Fruit fly (Drosophila melanogaster) whole organism, embryonic: Measurements from ENCODE around the gene CG43901.
A peak's percentile ranks its signal among the peaks of the same experiment; 100 is the strongest.

Source experiments
- Aef1 ChIP-seq: fragments of 200-800 bp; sonication (Bioruptor generic); IDR thresholded peaks from 3 replicates; pipeline ENCODE4 v1.3.6; 2022; ENCODE audit warnings: missing biosample characterization, missing genetic modification characterization
- Atf6 ChIP-seq: fragments of 200-800 bp; sonication (Bioruptor generic); IDR thresholded peaks from 2 replicates; pipeline ENCODE4 v1.3.6; 2022; ENCODE audit warnings: missing biosample characterization, missing genetic modification characterization
- B-H2 ChIP-seq: fragments of 200-800 bp; sonication (Bioruptor generic); optimal IDR thresholded peaks from 2 replicates; lab custom pipeline; 2018; ENCODE audit warnings: missing biosample characterization, mild to moderate bottlenecking, missing genetic modification characterization
- Bgb ChIP-seq: fragments of 200-800 bp; sonication (Bioruptor generic); IDR thresholded peaks from 2 replicates; pipeline ENCODE4 v1.3.6; 2022; ENCODE audit warnings: missing biosample characterization, missing genetic modification characterization; ENCODE audit not compliant: partially characterized antibody
- C15 ChIP-seq: fragments of 200-800 bp; sonication (Bioruptor generic); IDR thresholded peaks from 3 replicates; pipeline ENCODE4 v1.3.6; 2022; ENCODE audit warnings: missing biosample characterization, missing genetic modification characterization
- CG10321 ChIP-seq: fragments of 200-800 bp; sonication (Bioruptor generic); IDR thresholded peaks from 2 replicates; pipeline ENCODE4 v1.3.6; 2022; ENCODE audit warnings: missing biosample characterization, missing genetic modification characterization
- CG11560 ChIP-seq: fragments of 200-800 bp; sonication (Bioruptor generic); IDR thresholded peaks from 3 replicates; pipeline ENCODE4 v1.3.6; 2022; ENCODE audit warnings: missing biosample characterization, missing genetic modification characterization
- CG12769 ChIP-seq: fragments of 200-800 bp; sonication (Bioruptor generic); optimal IDR thresholded peaks from 2 replicates; lab custom pipeline; 2019; ENCODE audit warnings: missing biosample characterization, mild to moderate bottlenecking, missing genetic modification characterization, moderate library complexity
- CG13296 ChIP-seq: fragments of 200-800 bp; sonication (Bioruptor generic); optimal IDR thresholded peaks from 3 replicates; lab custom pipeline; 2018; ENCODE audit warnings: missing biosample characterization, mild to moderate bottlenecking, missing genetic modification characterization
- CG14050 ChIP-seq: fragments of 200-800 bp; sonication (Bioruptor generic); IDR thresholded peaks from 3 replicates; pipeline ENCODE4 v1.3.6; 2022; ENCODE audit warnings: missing biosample characterization, missing genetic modification characterization
- CG16863 ChIP-seq: fragments of 200-800 bp; sonication (Bioruptor generic); optimal IDR thresholded peaks from 3 replicates; lab custom pipeline; 2016; ENCODE audit warnings: missing biosample characterization, missing genetic modification characterization
- CG18599 ChIP-seq: fragments of 200-800 bp; sonication (Bioruptor generic); optimal IDR thresholded peaks from 3 replicates; lab custom pipeline; 2017; ENCODE audit warnings: missing biosample characterization, missing genetic modification characterization, mild to moderate bottlenecking, moderate library complexity, missing genetic modification reagents
- CG2678 ChIP-seq: fragments of 200-800 bp; sonication (Bioruptor generic); optimal IDR thresholded peaks from 3 replicates; lab custom pipeline; 2019; ENCODE audit warnings: missing biosample characterization, mild to moderate bottlenecking, missing genetic modification characterization, moderate library complexity
- CG31441 ChIP-seq: fragments of 200-800 bp; sonication (Bioruptor generic); IDR thresholded peaks from 2 replicates; pipeline ENCODE4 v1.3.6; 2022; ENCODE audit warnings: missing biosample characterization, missing genetic modification characterization
- CG3281 ChIP-seq: fragments of 200-800 bp; sonication (Bioruptor generic); optimal IDR thresholded peaks from 3 replicates; lab custom pipeline; 2017; ENCODE audit warnings: missing biosample characterization, mild to moderate bottlenecking, missing genetic modification characterization
- CG33557 ChIP-seq: fragments of 200-800 bp; sonication (Bioruptor generic); optimal IDR thresholded peaks from 2 replicates; lab custom pipeline; 2019; ENCODE audit warnings: missing biosample characterization, mild to moderate bottlenecking, missing genetic modification characterization, moderate library complexity
- CG42726 ChIP-seq: fragments of 200-800 bp; sonication (Bioruptor generic); IDR thresholded peaks from 2 replicates; pipeline ENCODE4 v1.3.6; 2022; ENCODE audit warnings: missing biosample characterization, missing genetic modification characterization; ENCODE audit not compliant: partially characterized antibody
- CG6175 ChIP-seq: fragments of 200-800 bp; sonication (Bioruptor generic); IDR thresholded peaks from 3 replicates; pipeline ENCODE4 v1.3.6; 2022; ENCODE audit warnings: missing biosample characterization, missing genetic modification characterization
- CG6791 ChIP-seq: fragments of 200-800 bp; sonication (Bioruptor generic); IDR thresholded peaks from 3 replicates; pipeline ENCODE4 v1.3.6; 2022; ENCODE audit warnings: missing biosample characterization, missing genetic modification characterization; ENCODE audit not compliant: partially characterized antibody
- CG7963 ChIP-seq: fragments of 200-800 bp; sonication (Bioruptor generic); IDR thresholded peaks from 3 replicates; pipeline ENCODE4 v1.3.6; 2022; ENCODE audit warnings: missing biosample characterization, missing genetic modification characterization; ENCODE audit not compliant: partially characterized antibody
- CG8924 ChIP-seq: fragments of 200-800 bp; optimal IDR thresholded peaks from 3 replicates; lab custom pipeline; 2019; ENCODE audit warnings: missing biosample characterization, mild to moderate bottlenecking, missing genetic modification characterization, moderate library complexity
- CoRest ChIP-seq: fragments of 200-800 bp; sonication (Bioruptor generic); optimal IDR thresholded peaks from 3 replicates; lab custom pipeline; 2018; ENCODE audit warnings: missing biosample characterization, mild to moderate bottlenecking, missing genetic modification characterization, moderate library complexity
- Gug ChIP-seq: fragments of 200-800 bp; sonication (Bioruptor generic); IDR thresholded peaks from 4 replicates; pipeline ENCODE4 v1.3.6; 2022; ENCODE audit warnings: missing biosample characterization, missing genetic modification characterization
- HLH4C ChIP-seq: fragments of 200-800 bp; sonication (Bioruptor generic); IDR thresholded peaks from 3 replicates; pipeline ENCODE4 v1.3.6; 2022; ENCODE audit warnings: missing biosample characterization, missing genetic modification characterization; ENCODE audit not compliant: partially characterized antibody
- Hr3 ChIP-seq: fragments of 200-800 bp; sonication (Bioruptor generic); optimal IDR thresholded peaks from 3 replicates; lab custom pipeline; 2016; ENCODE audit warnings: missing biosample characterization, missing genetic modification characterization
- Med ChIP-seq: fragments of 200-800 bp; sonication (Bioruptor generic); peaks from one replicate; lab custom pipeline; 2016; ENCODE audit warnings: missing biosample characterization, missing genetic modification characterization, mild to moderate bottlenecking, inconsistent platforms, moderate library complexity
- Nf-YB ChIP-seq: fragments of 200-800 bp; sonication (Bioruptor generic); optimal IDR thresholded peaks from 3 replicates; lab custom pipeline; 2019; ENCODE audit warnings: missing biosample characterization, mild to moderate bottlenecking, missing genetic modification characterization, moderate library complexity
- Rfx ChIP-seq: fragments of 200-800 bp; sonication (Bioruptor generic); IDR thresholded peaks from 2 replicates; pipeline ENCODE4 v1.3.6; 2022; ENCODE audit warnings: missing biosample characterization, missing genetic modification characterization
- Sox102F ChIP-seq: fragments of 200-800 bp; sonication (Bioruptor generic); optimal IDR thresholded peaks from 2 replicates; lab custom pipeline; 2018; ENCODE audit warnings: missing biosample characterization, mild to moderate bottlenecking, missing genetic modification characterization, moderate library complexity
- Xrp1 ChIP-seq: fragments of 200-800 bp; sonication (Bioruptor generic); IDR thresholded peaks from 2 replicates; pipeline ENCODE4 v1.3.6; 2022; ENCODE audit warnings: missing biosample characterization, missing genetic modification characterization
- abd-A ChIP-seq: fragments of 200-800 bp; sonication (Bioruptor generic); optimal IDR thresholded peaks from 3 replicates; lab custom pipeline; 2019; ENCODE audit warnings: missing biosample characterization, mild to moderate bottlenecking, missing genetic modification characterization, moderate library complexity
- cad ChIP-seq: fragments of >200 bp; optimal IDR thresholded peaks from 2 replicates; lab custom pipeline; 2017; ENCODE audit warnings: missing biosample characterization, missing genetic modification characterization
- chn ChIP-seq: fragments of 200-800 bp; sonication (Bioruptor generic); optimal IDR thresholded peaks from 2 replicates; lab custom pipeline; 2016; ENCODE audit warnings: missing biosample characterization, missing genetic modification characterization
- corto ChIP-seq: fragments of 200-800 bp; sonication (Bioruptor generic); optimal IDR thresholded peaks from 2 replicates; lab custom pipeline; 2016; ENCODE audit warnings: missing biosample characterization, mild to moderate bottlenecking, missing genetic modification characterization, moderate library complexity
- crp ChIP-seq, 2 experiments: fragments of 200-800 bp; sonication (Bioruptor generic); optimal IDR thresholded peaks; 2 replicates in 1 of 2; 3 replicates in 1 of 2; lab custom pipeline; 2017; ENCODE audit warnings: missing biosample characterization in 2 of 2, missing genetic modification characterization in 2 of 2, mild to moderate bottlenecking in 1 of 2, moderate library complexity in 1 of 2
- dmrt99B ChIP-seq: fragments of 200-800 bp; sonication (Bioruptor generic); optimal IDR thresholded peaks from 2 replicates; lab custom pipeline; 2018; ENCODE audit warnings: missing biosample characterization, mild to moderate bottlenecking, missing genetic modification characterization, moderate library complexity
- grau ChIP-seq: fragments of 200-800 bp; optimal IDR thresholded peaks from 3 replicates; lab custom pipeline; 2019; ENCODE audit warnings: missing biosample characterization, mild to moderate bottlenecking, missing genetic modification characterization, moderate library complexity
- lbe ChIP-seq: fragments of 200-800 bp; sonication (Bioruptor generic); optimal IDR thresholded peaks from 2 replicates; lab custom pipeline; 2016; ENCODE audit warnings: missing biosample characterization, mild to moderate bottlenecking, missing genetic modification characterization
- maf-S ChIP-seq: fragments of 200-800 bp; sonication (Bioruptor generic); optimal IDR thresholded peaks from 2 replicates; lab custom pipeline; 2016; ENCODE audit warnings: missing biosample characterization, missing genetic modification characterization
- mam ChIP-seq: fragments of 200-800 bp; sonication (Bioruptor generic); optimal IDR thresholded peaks from 3 replicates; lab custom pipeline; 2016; ENCODE audit warnings: missing biosample characterization, missing genetic modification characterization
- nom ChIP-seq: fragments of 200-800 bp; sonication (Bioruptor generic); optimal IDR thresholded peaks from 2 replicates; lab custom pipeline; 2017; ENCODE audit warnings: missing biosample characterization, missing genetic modification characterization, mild to moderate bottlenecking, moderate library complexity, missing genetic modification reagents
- oc ChIP-seq: fragments of 200-800 bp; sonication (Bioruptor generic); optimal IDR thresholded peaks from 2 replicates; lab custom pipeline; 2018; ENCODE audit warnings: missing biosample characterization, mild to moderate bottlenecking, missing genetic modification characterization, moderate library complexity
- pzg ChIP-seq: fragments of 200-800 bp; sonication (Bioruptor generic); optimal IDR thresholded peaks from 3 replicates; lab custom pipeline; 2018; ENCODE audit warnings: missing biosample characterization, mild to moderate bottlenecking, missing genetic modification characterization, moderate library complexity
- sens ChIP-seq: fragments of 200-800 bp; sonication (Bioruptor generic); peaks from one replicate; lab custom pipeline; 2016; ENCODE audit warnings: missing biosample characterization, missing genetic modification characterization
- sens-2 ChIP-seq: fragments of 200-800 bp; sonication (Bioruptor generic); IDR thresholded peaks from 2 replicates; pipeline ENCODE4 v1.3.6; 2022; ENCODE audit warnings: missing biosample characterization, missing genetic modification characterization
- sim ChIP-seq: fragments of 200-800 bp; sonication (Bioruptor generic); IDR thresholded peaks from 2 replicates; pipeline ENCODE4 v1.3.6; 2022; ENCODE audit warnings: missing biosample characterization, missing genetic modification characterization
- so ChIP-seq: fragments of 200-800 bp; sonication (Bioruptor generic); IDR thresholded peaks from 3 replicates; pipeline ENCODE4 v1.3.6; 2022; ENCODE audit warnings: missing biosample characterization, missing genetic modification characterization
- sr ChIP-seq: fragments of 200-800 bp; sonication (Bioruptor generic); IDR thresholded peaks from 3 replicates; pipeline ENCODE4 v1.3.6; 2022; ENCODE audit warnings: missing biosample characterization, missing genetic modification characterization
- tio ChIP-seq: fragments of 200-800 bp; sonication (Bioruptor generic); optimal IDR thresholded peaks from 2 replicates; lab custom pipeline; 2017; ENCODE audit warnings: missing biosample characterization, missing genetic modification characterization, inconsistent platforms
- vvl ChIP-seq: fragments of 200-800 bp; sonication (Bioruptor generic); IDR thresholded peaks from 2 replicates; pipeline ENCODE4 v1.3.6; 2022; ENCODE audit warnings: missing biosample characterization, missing genetic modification characterization

Gene CG43901

dm6 chrX:10927110-10927509 lies 21.5 kb downstream of the CG43901 start, which contains the start of gene CG2145 (continued):
- peak; percentile 13 for TF ChIP-seq CG18599 (GFP tag; lab: Kevin White, UChicago)
- TF ChIP-seq mam (GFP tag; lab: Kevin White, UChicago): no peak
- TF ChIP-seq Atf6: 0 out of 2 replicates have a peak, but pooled peaks have one; percentile 16
- no peak for TF ChIP-seq maf-S (GFP tag; lab: Kevin White, UChicago)
- TF ChIP-seq so: 0 out of 3 replicates have a peak, but pooled peaks have one; percentile 19
- TF ChIP-seq oc (tag; lab: Kevin White, UChicago): peak; percentile 74
- peak in 1 of 2 experiments; percentile 23 for TF ChIP-seq crp (GFP tag; optimal IDR thresholded peaks at IDR 0.05; lab: Kevin White, UChicago)
- no peak for TF ChIP-seq HLH4C (GFP tag; lab: Robert Waterston, UW)
- TF ChIP-seq tio (GFP tag; lab: Kevin White, UChicago): no peak
- TF ChIP-seq Gug: no peak
- peak; percentile 5 for TF ChIP-seq abd-A (tag; lab: Kevin White, UChicago)
- 0 out of 2 replicates have a peak, but pooled peaks have one; percentile 6 for TF ChIP-seq Bgb (GFP tag; lab: Robert Waterston, UW)
- TF ChIP-seq pzg (GFP tag; lab: Kevin White, UChicago): no peak
- peak; percentile 0 for TF ChIP-seq CG8924 (tag; lab: Kevin White, UChicago)
- peak; percentile 48 for TF ChIP-seq nom (GFP tag; lab: Kevin White, UChicago)
- TF ChIP-seq Hr3: no peak
- peak; percentile 79 for TF ChIP-seq lbe (GFP tag; lab: Kevin White, UChicago)
- peak; percentile 25; the same call in 1 of the 2 replicates for TF ChIP-seq Rfx (GFP tag; lab: Robert Waterston, UW)
- TF ChIP-seq CG10321 (GFP tag; lab: Robert Waterston, UW): no peak
- TF ChIP-seq CG11560 (tag; lab: Robert Waterston, UW): no peak
- peak; percentile 18 for TF ChIP-seq sens (GFP tag; lab: Kevin White, UChicago)
- peak; percentile 50 for TF ChIP-seq Med (GFP tag; lab: Kevin White, UChicago)
- no peak for TF ChIP-seq CG7963 (GFP tag; lab: Robert Waterston, UW)
- peak; percentile 4 for TF ChIP-seq Sox102F (GFP tag; lab: Kevin White, UChicago)
- TF ChIP-seq C15 (GFP tag; lab: Robert Waterston, UW): no peak
- no peak for TF ChIP-seq CG12769 (tag; lab: Kevin White, UChicago)
- 0 out of 2 replicates have a peak, but pooled peaks have one; percentile 7 for TF ChIP-seq Xrp1 (GFP tag; lab: Robert Waterston, UW)
- TF ChIP-seq Nf-YB (GFP tag; lab: Kevin White, UChicago): no peak
- TF ChIP-seq CG31441 (GFP tag; lab: Robert Waterston, UW): 0 out of 2 replicates have a peak, but pooled peaks have one; percentile 12
- TF ChIP-seq Aef1 (GFP tag; lab: Robert Waterston, UW): peak; percentile 62
- TF ChIP-seq grau (tag; lab: Kevin White, UChicago): peak; percentile 25
- no peak for TF ChIP-seq CG42726 (GFP tag; lab: Robert Waterston, UW)
- no peak for TF ChIP-seq CG16863
- TF ChIP-seq CoRest (tag; lab: Kevin White, UChicago): peak; percentile 3
- TF ChIP-seq vvl: peak; percentile 64
- peak; percentile 42 for TF ChIP-seq CG2678 (tag; lab: Kevin White, UChicago)
- no peak for TF ChIP-seq cad (GFP tag; lab: Kevin White, UChicago)
- no peak for TF ChIP-seq sim (GFP tag; lab: Robert Waterston, UW)
- peak; percentile 18 for TF ChIP-seq corto (GFP tag; lab: Kevin White, UChicago)
- TF ChIP-seq B-H2 (GFP tag; lab: Kevin White, UChicago): peak; percentile 26
- TF ChIP-seq CG6791 (GFP tag; lab: Robert Waterston, UW): no peak
- peak; percentile 26 for TF ChIP-seq dmrt99B
- no peak for TF ChIP-seq chn (GFP tag; lab: Kevin White, UChicago)
- peak; percentile 0 for TF ChIP-seq CG3281 (GFP tag; lab: Kevin White, UChicago)
- TF ChIP-seq CG33557 (GFP tag; lab: Kevin White, UChicago): no peak
- TF ChIP-seq CG13296 (GFP tag; lab: Kevin White, UChicago): peak; percentile 5
- TF ChIP-seq CG14050 (GFP tag; lab: Robert Waterston, UW): no peak
- peak; percentile 82; the same call in 1 of the 3 replicates for TF ChIP-seq CG6175 (GFP tag; lab: Robert Waterston, UW)
- 0 out of 3 replicates have a peak, but pooled peaks have one; percentile 51 for TF ChIP-seq sr (GFP tag; lab: Robert Waterston, UW)
- no peak for TF ChIP-seq sens-2 (GFP tag; lab: Robert Waterston, UW)
